Worm (Caenorhabditis elegans): Measurements from ENCODE around the gene mdt-30.

DNA sequence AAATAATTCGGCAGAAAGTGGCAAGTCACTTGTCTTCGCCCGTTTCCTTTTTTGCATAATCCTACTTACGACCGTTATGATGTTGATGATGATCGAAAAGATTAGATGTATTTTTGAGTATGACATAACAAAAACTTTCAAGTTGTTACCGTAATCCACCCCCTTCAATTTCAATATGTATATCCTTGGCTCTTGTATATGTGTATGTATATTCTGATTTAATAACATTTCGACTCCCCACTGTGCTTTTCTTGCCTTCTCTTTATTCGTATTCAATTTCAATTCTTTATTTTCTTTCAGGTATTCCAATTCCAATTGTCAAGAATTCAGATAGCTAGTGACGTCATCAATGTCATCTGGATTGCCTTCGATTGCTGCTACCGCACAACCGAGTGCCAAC is 39.1 kb upstream of the mdt-30 start, which contains the start of gene pros-1:
- TF ChIP-seq nhr-237 (tag; optimal IDR thresholded peaks at IDR 0.05) (no peak), ztf-11 (tag; optimal IDR thresholded peaks at IDR 0.05) (no peak), blmp-1 (tag; optimal IDR thresholded peaks at IDR 0.05) (no peak), tbx-8 (GFP tag; optimal IDR thresholded peaks at IDR 0.05) (no peak), unc-62 (GFP tag; optimal IDR thresholded peaks at IDR 0.05) (no peak), lin-13 (tag; optimal IDR thresholded peaks at IDR 0.05) (no peak)

Data from whole organism, mixed stage, embryonic.